Worm (Caenorhabditis elegans) whole organism, mixed stage, embryonic: Measurements from ENCODE around the gene fbxa-209.

Experiments
- M03D4.4 ChIP-seq: sonication (generic microtip); optimal IDR thresholded peaks from 2 replicates; lab custom pipeline; 2017; ENCODE audit warnings: mild to moderate bottlenecking, missing genetic modification characterization, missing compliant biosample characterization
- bed-3 ChIP-seq: fragments of 200-800 bp; sonication (Bioruptor generic); optimal IDR thresholded peaks from 3 replicates; lab custom pipeline; 2018; ENCODE audit warnings: mild to moderate bottlenecking, missing genetic modification characterization, moderate library complexity, missing compliant biosample characterization
- blmp-1 ChIP-seq: fragments of 150-350 bp; optimal IDR thresholded peaks from 2 replicates; lab custom pipeline; 2014; ENCODE audit warnings: missing biosample characterization, missing genetic modification characterization
- ceh-43 ChIP-seq: fragments of 200-800 bp; sonication (Bioruptor generic); optimal IDR thresholded peaks from 2 replicates; lab custom pipeline; 2018; ENCODE audit warnings: mild to moderate bottlenecking, missing genetic modification characterization, moderate library complexity, missing compliant biosample characterization
- ceh-83 ChIP-seq: fragments of 200-800 bp; sonication (Bioruptor generic); optimal IDR thresholded peaks from 2 replicates; lab custom pipeline; 2018; ENCODE audit warnings: mild to moderate bottlenecking, missing genetic modification characterization, missing compliant biosample characterization
- ces-1 ChIP-seq: fragments of 150-350 bp; optimal IDR thresholded peaks from 2 replicates; lab custom pipeline; 2014; ENCODE audit warnings: missing biosample characterization, missing genetic modification reagents, missing genetic modification characterization
- drap-1 ChIP-seq: fragments of 200-800 bp; sonication (Bioruptor generic); optimal IDR thresholded peaks from 3 replicates; lab custom pipeline; 2018; ENCODE audit warnings: mild to moderate bottlenecking, missing genetic modification characterization, missing compliant biosample characterization
- flh-1 ChIP-seq: fragments of 200-800 bp; sonication (Bioruptor generic); optimal IDR thresholded peaks from 2 replicates; lab custom pipeline; 2018; ENCODE audit warnings: mild to moderate bottlenecking, missing genetic modification characterization, moderate library complexity, missing compliant biosample characterization
- lin-13 ChIP-seq: fragments of 150-350 bp; optimal IDR thresholded peaks from 2 replicates; lab custom pipeline; 2014; ENCODE audit warnings: missing biosample characterization, missing genetic modification characterization
- lsy-2 ChIP-seq: fragments of 150-350 bp; optimal IDR thresholded peaks from 2 replicates; lab custom pipeline; 2014; ENCODE audit warnings: missing biosample characterization, missing genetic modification characterization
- mep-1 ChIP-seq: fragments of 150-350 bp; optimal IDR thresholded peaks from 2 replicates; lab custom pipeline; 2017; ENCODE audit warnings: missing biosample characterization, missing genetic modification reagents, missing genetic modification characterization, inconsistent platforms
- mls-2 ChIP-seq: sonication (generic microtip); optimal IDR thresholded peaks from 2 replicates; lab custom pipeline; 2016; ENCODE audit warnings: mild to moderate bottlenecking, missing genetic modification characterization, moderate library complexity, missing compliant biosample characterization
- nhr-12 ChIP-seq: fragments of 150-350 bp; optimal IDR thresholded peaks from 2 replicates; lab custom pipeline; 2014; ENCODE audit warnings: missing biosample characterization, missing genetic modification characterization
- nhr-2 ChIP-seq: fragments of 150-350 bp; optimal IDR thresholded peaks from 2 replicates; lab custom pipeline; 2014; ENCODE audit warnings: missing biosample characterization, missing genetic modification characterization
- nhr-237 ChIP-seq: fragments of 150-350 bp; optimal IDR thresholded peaks from 2 replicates; lab custom pipeline; 2014; ENCODE audit warnings: missing biosample characterization, missing genetic modification characterization
- pha-4 ChIP-seq: fragments of 150-350 bp; optimal IDR thresholded peaks from 2 replicates; lab custom pipeline; 2018; ENCODE audit warnings: missing biosample characterization, missing genetic modification reagents, missing genetic modification characterization
- sem-2 ChIP-seq: fragments of 200-800 bp; sonication (Bioruptor generic); optimal IDR thresholded peaks from 2 replicates; lab custom pipeline; 2018; ENCODE audit warnings: mild to moderate bottlenecking, missing genetic modification characterization, missing compliant biosample characterization
- snpc-4 ChIP-seq: fragments of 150-350 bp; optimal IDR thresholded peaks from 2 replicates; lab custom pipeline; 2014; ENCODE audit warnings: missing biosample characterization, missing genetic modification characterization
- sptf-1 ChIP-seq: sonication (generic microtip); optimal IDR thresholded peaks from 2 replicates; lab custom pipeline; 2017; ENCODE audit warnings: mild to moderate bottlenecking, missing genetic modification characterization, moderate library complexity, missing compliant biosample characterization
- tbx-8 ChIP-seq: fragments of 200-800 bp; sonication (Bioruptor generic); optimal IDR thresholded peaks from 2 replicates; lab custom pipeline; 2018; ENCODE audit warnings: mild to moderate bottlenecking, missing genetic modification characterization, moderate library complexity, missing compliant biosample characterization
- unc-120 ChIP-seq: sonication (generic microtip); optimal IDR thresholded peaks from 2 replicates; lab custom pipeline; 2017; ENCODE audit warnings: missing genetic modification characterization, missing compliant biosample characterization; ENCODE audit not compliant: poor library complexity, severe bottlenecking
- unc-39 ChIP-seq: fragments of 150-350 bp; optimal IDR thresholded peaks from 2 replicates; lab custom pipeline; 2014; ENCODE audit warnings: missing biosample characterization, missing genetic modification characterization
- unc-62 ChIP-seq: fragments of 150-350 bp; optimal IDR thresholded peaks from 2 replicates; lab custom pipeline; 2014; ENCODE audit warnings: missing biosample characterization, missing genetic modification reagents, missing genetic modification characterization
- zip-8 ChIP-seq: fragments of 150-350 bp; optimal IDR thresholded peaks from 2 replicates; lab custom pipeline; 2014; ENCODE audit warnings: missing biosample characterization, missing genetic modification characterization

The fbxa-209 gene

DNA sequence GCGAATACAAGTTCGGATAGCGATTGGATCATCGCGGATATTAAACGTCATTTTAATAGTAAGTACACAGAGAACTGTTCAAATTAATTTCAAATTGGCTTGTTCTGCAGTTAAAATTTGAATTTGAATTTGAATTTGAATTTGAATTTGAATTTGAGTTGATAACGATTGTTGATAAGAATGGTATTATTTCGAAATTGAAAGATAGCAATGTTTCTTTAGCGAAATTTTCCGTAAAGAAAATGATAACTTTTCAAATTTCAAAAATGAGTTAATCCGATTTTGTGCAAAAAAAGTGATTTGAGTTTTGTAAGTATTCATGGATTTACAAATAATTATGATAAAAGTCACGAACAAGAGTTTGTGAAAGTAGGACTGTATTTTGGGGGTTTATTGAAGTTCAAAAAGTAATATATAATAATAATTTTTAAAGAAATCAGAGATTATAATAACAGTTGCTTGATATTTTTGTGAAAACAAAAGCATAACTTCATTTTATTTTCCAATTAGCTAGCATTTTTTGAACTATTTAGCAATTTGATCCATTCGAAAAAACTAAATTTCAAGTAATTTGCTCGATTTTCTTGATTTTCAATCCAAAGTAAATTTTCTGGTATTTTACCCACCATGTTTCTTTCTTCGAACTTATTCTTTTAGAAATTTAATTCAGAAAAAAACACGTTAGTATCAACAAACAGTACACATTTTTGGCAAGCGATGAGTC is 1.3 kb downstream of the fbxa-209 start, which contains the start of gene Y36E3A.2:
Gene Y36E3A.2, plus strand, starts transcription at position 674 of the 724 bp plus-strand sequence.
- TF ChIP-seq lsy-2 (tag; lab: Kevin White, UChicago) (no peak), snpc-4 (tag; lab: Kevin White, UChicago) (no peak), drap-1 (GFP tag; lab: Kevin White, UChicago) (no peak), ces-1 (GFP tag; lab: Kevin White, UChicago) (no peak), sem-2 (no peak), ceh-83 (GFP tag; lab: Kevin White, UChicago) (no peak), nhr-2 (tag; lab: Kevin White, UChicago) (no peak), M03D4.4 (tag; lab: Kevin White, UChicago) (no peak), unc-39 (tag; lab: Kevin White, UChicago) (no peak), pha-4 (no peak), bed-3 (GFP tag; lab: Kevin White, UChicago) (no peak), ceh-43 (GFP tag; lab: Kevin White, UChicago) (no peak), nhr-12 (tag; lab: Kevin White, UChicago) (no peak), unc-62 (GFP tag; lab: Kevin White, UChicago) (no peak), tbx-8 (GFP tag; lab: Kevin White, UChicago) (no peak), sptf-1 (tag; lab: Kevin White, UChicago) (no peak), flh-1 (GFP tag; lab: Kevin White, UChicago) (no peak), unc-120 (no peak), mep-1 (tag; lab: Kevin White, UChicago) (no peak), mls-2 (tag; lab: Kevin White, UChicago) (no peak)
- TF ChIP-seq, all 35 proteins: peak for 0

DNA sequence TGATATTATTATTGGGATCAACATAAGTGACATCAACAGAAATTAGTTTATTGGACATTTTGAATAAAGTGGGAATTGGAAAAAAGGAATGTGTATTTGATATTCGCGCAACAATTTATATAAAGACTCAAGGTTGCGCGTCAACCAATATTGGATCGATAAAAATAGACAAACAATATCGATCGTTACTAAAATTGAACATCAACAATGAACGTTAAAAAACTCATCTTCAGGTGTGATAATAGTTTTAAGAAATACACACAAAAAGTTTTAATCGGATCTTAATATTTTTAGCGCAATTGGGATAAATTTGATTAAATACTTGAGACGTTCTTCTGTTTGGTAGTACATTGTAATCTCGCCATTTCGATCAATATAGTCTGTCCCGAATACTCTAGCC is 3.2 kb downstream of the fbxa-209 start, which contains the start of gene fbxa-104:
Gene fbxa-104, minus strand, starts transcription at position 83 of the 400 bp plus-strand sequence.
- TF ChIP-seq sptf-1 (tag; lab: Kevin White, UChicago) (no peak), mls-2 (tag; lab: Kevin White, UChicago) (no peak), bed-3 (GFP tag; lab: Kevin White, UChicago) (no peak)

DNA sequence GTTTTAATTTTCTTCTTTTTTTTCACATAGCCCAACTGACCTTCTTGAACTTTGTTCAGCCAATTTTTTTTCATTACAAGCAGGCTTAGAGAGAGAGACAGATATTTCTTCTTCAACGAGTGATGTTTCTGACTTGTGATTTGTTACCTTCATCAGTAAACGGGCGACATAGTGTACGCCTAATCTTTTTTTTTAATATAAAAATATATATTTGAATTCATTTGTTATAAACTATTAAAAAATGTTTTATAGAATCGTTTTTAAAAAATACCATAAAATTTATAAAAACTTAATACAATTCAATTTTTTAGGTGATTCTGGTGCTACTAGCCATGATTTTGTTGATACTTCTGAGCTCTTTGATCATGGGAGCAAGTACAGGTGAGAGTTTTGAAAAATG is 9.0 kb downstream of the fbxa-209 start, which contains the start of gene T06E6.10:
Gene T06E6.10, plus strand, starts transcription at position 301 of the 400 bp plus-strand sequence.
- no peak for TF ChIP-seq nhr-2 (tag; lab: Kevin White, UChicago)
- TF ChIP-seq drap-1 (GFP tag; lab: Kevin White, UChicago) = no peak
- TF ChIP-seq tbx-8 (GFP tag; lab: Kevin White, UChicago) = no peak
- TF ChIP-seq ceh-43 (GFP tag; lab: Kevin White, UChicago) = no peak
- no peak for TF ChIP-seq unc-120
- no peak for TF ChIP-seq nhr-237 (tag; lab: Kevin White, UChicago)
- no peak for TF ChIP-seq flh-1 (GFP tag; lab: Kevin White, UChicago)

DNA sequence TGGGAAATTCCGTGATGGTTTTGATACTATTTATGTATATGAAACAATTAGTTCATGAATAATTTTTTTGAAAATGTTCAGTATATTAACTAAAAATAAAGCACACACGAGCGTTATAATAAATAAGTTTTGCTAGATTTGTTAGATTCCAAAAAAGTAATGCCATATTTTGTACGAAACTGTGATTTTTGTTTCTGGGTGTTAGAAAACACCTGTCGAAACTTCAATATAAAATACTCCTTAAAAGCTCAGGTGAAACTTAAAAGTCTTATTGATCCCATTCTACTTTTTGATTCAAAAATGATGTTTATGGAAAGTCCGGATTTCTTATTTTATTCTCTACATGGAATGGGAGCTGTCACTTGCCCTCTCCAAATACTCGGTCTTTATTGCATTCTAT is 10.9 kb downstream of the fbxa-209 start, which contains the start of gene srh-265:
Gene srh-265, plus strand, starts transcription at position 301 of the 400 bp plus-strand sequence.
- TF ChIP-seq nhr-2 (tag; lab: Kevin White, UChicago) (no peak), ceh-83 (GFP tag; lab: Kevin White, UChicago) (no peak), zip-8 (no peak)

DNA sequence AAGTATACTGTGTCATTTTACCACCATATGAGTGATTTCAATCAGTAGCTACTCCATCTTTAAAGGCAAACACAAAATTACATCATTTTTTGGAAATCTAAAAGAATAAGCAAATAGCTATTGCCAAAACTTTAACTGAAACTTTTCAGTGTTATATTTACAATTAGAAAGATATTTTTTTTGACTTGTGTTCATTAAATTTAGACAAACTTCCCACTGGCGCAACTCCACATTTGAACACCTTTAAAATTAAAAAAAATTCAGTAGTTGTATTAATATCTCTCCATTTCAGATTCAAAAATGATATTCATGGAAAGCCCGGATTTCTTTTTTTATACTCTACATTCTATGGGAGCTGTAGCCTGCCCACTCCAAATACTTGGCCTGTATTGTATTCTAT is 13.0 kb downstream of the fbxa-209 start, which contains the start of gene srh-264:
Gene srh-264, plus strand, starts transcription at position 301 of the 400 bp plus-strand sequence.
- TF ChIP-seq tbx-8 (GFP tag; lab: Kevin White, UChicago) (no peak), ces-1 (GFP tag; lab: Kevin White, UChicago) (no peak), flh-1 (GFP tag; lab: Kevin White, UChicago) (no peak), bed-3 (GFP tag; lab: Kevin White, UChicago) (no peak), nhr-237 (tag; lab: Kevin White, UChicago) (no peak)

DNA sequence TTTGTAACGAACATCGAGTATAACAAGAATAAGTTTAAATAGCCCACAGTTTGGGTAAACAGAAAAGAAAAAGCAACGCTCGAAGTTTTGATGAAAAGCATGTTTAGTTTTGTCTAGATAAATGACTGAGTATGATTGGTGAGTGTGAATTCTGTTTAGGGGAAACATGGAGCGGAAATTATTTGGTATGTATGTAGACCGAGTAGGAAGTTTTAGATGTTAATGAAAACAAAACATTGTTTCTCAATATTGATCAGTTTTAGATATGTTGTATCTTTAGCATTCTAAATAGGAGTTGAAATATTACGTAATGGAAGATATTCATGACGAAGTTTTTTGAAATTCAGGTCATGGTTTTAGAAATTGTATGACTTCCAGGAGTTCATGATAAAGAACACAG is 14.2 kb downstream of the fbxa-209 start, which contains the start of gene srbc-63:
Gene srbc-63, minus strand, starts transcription at position 101 of the 400 bp plus-strand sequence.
- TF ChIP-seq nhr-12 (tag; lab: Kevin White, UChicago) = no peak
- TF ChIP-seq, all 35 proteins: peak for 0

DNA sequence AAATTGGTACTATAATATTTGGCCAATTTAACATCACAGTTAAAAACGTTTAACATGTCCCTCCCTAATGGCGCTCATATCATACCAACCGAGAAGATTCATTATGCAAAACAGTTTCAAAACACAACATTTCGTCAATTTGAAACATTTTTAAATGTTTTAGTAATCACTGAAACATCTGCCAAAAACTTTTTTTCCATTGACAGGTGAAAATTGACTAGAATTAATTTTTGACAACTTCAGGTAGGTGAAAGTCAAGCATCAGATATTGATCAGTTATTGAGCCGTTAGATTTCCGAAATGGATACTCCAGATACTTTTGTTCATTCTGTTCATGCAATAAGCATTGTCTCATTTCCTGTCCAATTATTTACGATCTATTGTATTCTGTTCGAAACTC is 19.9 kb downstream of the fbxa-209 start, which contains the start of gene srh-257:
Gene srh-257, plus strand, starts transcription at position 301 of the 400 bp plus-strand sequence.
- TF ChIP-seq lin-13 = no peak
- TF ChIP-seq nhr-2 (tag; lab: Kevin White, UChicago) = no peak
- TF ChIP-seq blmp-1 (tag; lab: Kevin White, UChicago) = no peak
- no peak for TF ChIP-seq tbx-8 (GFP tag; lab: Kevin White, UChicago)
- TF ChIP-seq pha-4 = no peak
- TF ChIP-seq M03D4.4 (tag; lab: Kevin White, UChicago) = no peak
